Fruit fly (Drosophila melanogaster) whole organism, adult: ENCODE data around the gene CG9806.
A peak's percentile ranks its signal among the peaks of the same experiment; 100 is the strongest.

Source experiments
- CG11617 ChIP-seq: fragments of 200-800 bp; sonication (Bioruptor generic); optimal IDR thresholded peaks from 2 replicates; lab custom pipeline; 2017; ENCODE audit warnings: mild to moderate bottlenecking, missing biosample characterization, missing genetic modification reagents, missing genetic modification characterization
- CG12768 ChIP-seq: fragments of 200-800 bp; sonication (Bioruptor generic); optimal IDR thresholded peaks from 2 replicates; lab custom pipeline; 2017; ENCODE audit warnings: missing biosample characterization, missing genetic modification characterization, mild to moderate bottlenecking, moderate library complexity, missing genetic modification reagents
- CG14711 ChIP-seq: fragments of 200-800 bp; sonication (Bioruptor generic); optimal IDR thresholded peaks from 2 replicates; lab custom pipeline; 2018; ENCODE audit warnings: missing biosample characterization, mild to moderate bottlenecking, missing genetic modification characterization, moderate library complexity
- CG1620 ChIP-seq: fragments of 200-800 bp; sonication (Bioruptor generic); optimal IDR thresholded peaks from 2 replicates; lab custom pipeline; 2016; ENCODE audit warnings: missing biosample characterization, missing genetic modification characterization
- CG33017 ChIP-seq: fragments of 200-800 bp; sonication (Bioruptor generic); optimal IDR thresholded peaks from 2 replicates; lab custom pipeline; 2018; ENCODE audit warnings: missing biosample characterization, mild to moderate bottlenecking, missing genetic modification characterization, moderate library complexity
- CG5204 ChIP-seq: fragments of 200-800 bp; sonication (Bioruptor generic); optimal IDR thresholded peaks from 2 replicates; lab custom pipeline; 2016; ENCODE audit warnings: missing biosample characterization, missing genetic modification characterization
- CG7045 ChIP-seq: fragments of 200-800 bp; sonication (Bioruptor generic); optimal IDR thresholded peaks from 2 replicates; lab custom pipeline; 2017; ENCODE audit warnings: missing biosample characterization, mild to moderate bottlenecking, missing genetic modification characterization
- CG7101 ChIP-seq: fragments of 200-800 bp; sonication (Bioruptor generic); optimal IDR thresholded peaks from 2 replicates; lab custom pipeline; 2018; ENCODE audit warnings: missing biosample characterization, mild to moderate bottlenecking, missing genetic modification characterization, moderate library complexity
- Clk ChIP-seq: fragments of 200-800 bp; sonication (Bioruptor generic); optimal IDR thresholded peaks from 2 replicates; lab custom pipeline; 2017; ENCODE audit warnings: missing biosample characterization, missing genetic modification characterization
- Crg-1 ChIP-seq: fragments of 200-800 bp; sonication (Bioruptor generic); optimal IDR thresholded peaks from 2 replicates; lab custom pipeline; 2016; ENCODE audit warnings: missing biosample characterization, missing genetic modification characterization
- Hr96 ChIP-seq: fragments of 200-800 bp; sonication (Bioruptor generic); optimal IDR thresholded peaks from 2 replicates; lab custom pipeline; 2016; ENCODE audit warnings: missing biosample characterization, missing genetic modification characterization
- Mnt ChIP-seq: fragments of 200-800 bp; sonication (Bioruptor generic); optimal IDR thresholded peaks from 2 replicates; lab custom pipeline; 2016; ENCODE audit warnings: missing biosample characterization, mild to moderate bottlenecking, missing genetic modification characterization
- bab1 ChIP-seq: fragments of 200-800 bp; sonication (Bioruptor generic); optimal IDR thresholded peaks from 3 replicates; lab custom pipeline; 2019; ENCODE audit warnings: missing biosample characterization, mild to moderate bottlenecking, missing genetic modification characterization, moderate library complexity
- cic ChIP-seq: fragments of 200-800 bp; sonication (Bioruptor generic); optimal IDR thresholded peaks from 2 replicates; lab custom pipeline; 2017; ENCODE audit warnings: missing biosample characterization, mild to moderate bottlenecking, missing genetic modification characterization, moderate library complexity
- cnc ChIP-seq, 2 experiments: fragments of >200 bp; optimal IDR thresholded peaks; 2 replicates each; lab custom pipeline; 2017
- kay ChIP-seq: fragments of 200-800 bp; sonication (Bioruptor generic); peaks from one replicate; lab custom pipeline; 2016; ENCODE audit warnings: missing biosample characterization, missing genetic modification characterization, borderline replicate concordance
- ovo ChIP-seq: fragments of 200-800 bp; sonication (Bioruptor generic); optimal IDR thresholded peaks from 2 replicates; lab custom pipeline; 2016; ENCODE audit warnings: missing biosample characterization, missing genetic modification characterization
- pad ChIP-seq: fragments of 200-800 bp; sonication (Bioruptor generic); optimal IDR thresholded peaks from 3 replicates; lab custom pipeline; 2017; ENCODE audit warnings: missing biosample characterization, missing genetic modification characterization, mild to moderate bottlenecking, moderate library complexity, missing genetic modification reagents
- tj ChIP-seq: fragments of 200-800 bp; sonication (Bioruptor generic); optimal IDR thresholded peaks from 3 replicates; lab custom pipeline; 2017; ENCODE audit warnings: missing biosample characterization, mild to moderate bottlenecking, missing genetic modification characterization, moderate library complexity
- toe ChIP-seq: fragments of 200-800 bp; sonication (Bioruptor generic); optimal IDR thresholded peaks from 2 replicates; lab custom pipeline; 2016; ENCODE audit warnings: missing biosample characterization, missing genetic modification characterization

CG9806 gene

DNA sequence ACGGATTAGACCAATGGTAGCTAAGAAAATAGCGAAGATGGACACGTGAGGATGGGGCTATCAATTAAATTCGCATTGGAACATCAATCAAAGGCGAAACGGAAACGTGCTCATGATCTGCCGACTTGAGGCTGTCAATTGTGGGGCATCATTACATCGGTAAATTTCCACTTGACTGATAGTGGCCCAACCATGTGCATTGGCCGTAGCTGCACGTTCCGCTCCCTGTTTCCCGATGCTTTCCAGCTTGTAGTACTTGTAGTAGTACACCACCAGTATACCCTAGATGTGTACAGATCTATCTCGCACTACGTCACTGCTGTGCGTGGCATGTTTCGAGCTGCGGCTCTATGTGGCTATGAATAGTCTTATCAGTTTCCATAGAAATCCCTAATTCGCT is 27.6 kb downstream of the CG9806 start:
- TF ChIP-seq Hr96 (GFP tag; lab: Kevin White, UChicago) (no peak), Mnt (GFP tag; lab: Kevin White, UChicago) (peak; percentile 2)

DNA sequence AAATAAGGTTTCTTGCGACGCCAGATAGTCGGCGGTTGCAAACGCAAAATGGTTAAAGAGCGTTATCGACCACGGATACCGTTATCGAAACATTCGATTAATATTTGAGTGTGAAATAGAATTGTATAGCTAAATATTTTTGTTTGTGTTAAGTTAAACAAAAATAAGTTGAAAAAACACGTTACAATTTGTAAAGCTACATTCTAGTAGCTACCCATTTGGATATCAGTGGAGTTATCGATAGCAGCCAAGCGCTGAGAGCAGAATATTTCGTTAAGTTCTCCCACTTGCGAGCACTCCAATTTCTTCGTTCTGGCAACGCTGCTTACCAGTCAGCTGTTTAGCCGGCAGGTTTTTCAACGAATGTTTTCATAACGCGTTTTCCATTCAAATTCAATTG is 31.1 kb downstream of the CG9806 start, which contains the start of the genes Hmr and CG2124:
Gene Hmr (minus strand): TSS at position 43 of the 400 bp plus-strand sequence.
Gene CG2124 (plus strand): TSS at position 310 of the 400 bp plus-strand sequence.
- peak; percentile 48 for TF ChIP-seq bab1 (GFP tag; lab: Kevin White, UChicago)
- peak; percentile 8 for TF ChIP-seq CG14711 (tag; lab: Kevin White, UChicago)
- TF ChIP-seq CG1620: no peak

DNA sequence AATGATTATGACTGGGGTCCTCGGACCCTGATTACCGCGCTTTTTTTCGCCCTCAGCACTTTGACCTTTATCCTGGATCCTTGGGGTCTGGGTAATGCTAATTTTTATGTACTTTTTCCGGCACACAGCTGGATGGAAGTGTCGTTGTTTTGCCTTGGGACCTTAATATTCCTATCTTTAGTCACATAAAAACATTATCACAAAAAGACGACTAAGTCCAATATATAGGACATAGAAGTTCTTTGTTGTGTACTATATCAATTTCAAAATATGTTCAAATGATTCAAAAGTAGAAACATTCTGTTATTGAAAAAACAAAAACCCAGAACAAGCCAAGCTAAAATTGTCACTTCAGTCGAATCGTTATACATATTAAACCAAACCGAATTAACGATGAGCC is 38.1 kb downstream of the CG9806 start, which contains the start of gene Rab9D:
Gene Rab9D (plus strand): TSS at position 301 of the 400 bp plus-strand sequence.
- TF ChIP-seq CG33017 (tag; lab: Kevin White, UChicago): no peak
- TF ChIP-seq CG12768: no peak
- TF ChIP-seq pad: no peak
- TF ChIP-seq bab1 (GFP tag; lab: Kevin White, UChicago): no peak
- TF ChIP-seq Hr96 (GFP tag; lab: Kevin White, UChicago): no peak
- TF ChIP-seq tj (GFP tag; lab: Kevin White, UChicago): no peak
- no peak for TF ChIP-seq cic (GFP tag; lab: Kevin White, UChicago)
- no peak for TF ChIP-seq CG7045
- no peak for TF ChIP-seq Crg-1 (GFP tag; lab: Kevin White, UChicago)
- no peak for TF ChIP-seq cnc (optimal IDR thresholded peaks at IDR 0.05; lab: Kevin White, UChicago)
- TF ChIP-seq ovo: no peak
- TF ChIP-seq CG14711 (tag; lab: Kevin White, UChicago): no peak
- TF ChIP-seq CG7101 (tag; lab: Kevin White, UChicago): no peak

DNA sequence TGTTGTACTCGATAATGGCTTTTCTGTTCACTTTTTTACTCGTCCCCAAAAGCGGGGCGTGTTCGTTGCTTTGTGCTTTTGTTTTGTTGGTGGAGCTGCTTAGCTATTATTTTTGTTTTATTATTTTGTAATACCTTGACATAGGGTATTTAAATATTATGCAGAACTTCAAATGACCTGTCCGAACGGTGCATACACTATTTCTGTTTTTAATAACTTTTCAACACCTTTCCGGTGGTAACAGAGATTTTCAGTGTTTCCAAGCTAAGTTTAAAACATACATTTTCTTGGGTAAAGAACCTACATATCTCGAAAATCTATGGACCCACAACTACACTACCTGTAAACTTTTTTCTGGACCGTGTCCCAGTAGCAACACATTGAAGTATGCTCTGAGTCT is 39.5 kb downstream of the CG9806 start:
- TF ChIP-seq Mnt (GFP tag; lab: Kevin White, UChicago) (no peak), Crg-1 (GFP tag; lab: Kevin White, UChicago) (no peak), CG7101 (tag; lab: Kevin White, UChicago) (peak; percentile 24), Hr96 (GFP tag; lab: Kevin White, UChicago) (no peak), bab1 (GFP tag; lab: Kevin White, UChicago) (peak; percentile 95), CG7045 (no peak), cic (GFP tag; lab: Kevin White, UChicago) (no peak), CG14711 (tag; lab: Kevin White, UChicago) (peak; percentile 63), CG11617 (GFP tag; lab: Kevin White, UChicago) (no peak), pad (peak; percentile 7), tj (GFP tag; lab: Kevin White, UChicago) (no peak), Clk (no peak)

DNA sequence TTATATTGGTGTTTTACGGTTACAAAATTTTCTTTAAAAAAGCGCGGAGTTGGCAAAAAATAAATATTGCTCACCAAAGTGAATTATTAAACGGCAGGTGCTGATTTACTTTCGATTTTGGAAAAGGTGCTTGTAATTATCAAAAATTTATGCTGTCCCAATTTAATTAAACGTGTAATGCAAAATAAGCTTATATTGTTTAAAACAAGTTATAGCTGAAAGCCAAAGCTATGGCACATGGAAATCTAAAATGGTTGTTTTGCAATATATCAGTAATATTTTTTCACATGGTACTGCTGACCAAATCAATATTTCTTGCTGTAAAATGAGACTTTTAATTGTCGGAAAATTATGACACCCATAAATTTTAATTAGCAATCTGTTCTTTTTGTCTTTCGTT is 40.7 kb downstream of the CG9806 start:
- TF ChIP-seq CG1620: no peak
- no peak for TF ChIP-seq pad
- TF ChIP-seq CG12768: no peak
- peak; percentile 96 for TF ChIP-seq tj (GFP tag; lab: Kevin White, UChicago)
- no peak for TF ChIP-seq bab1 (GFP tag; lab: Kevin White, UChicago)

DNA sequence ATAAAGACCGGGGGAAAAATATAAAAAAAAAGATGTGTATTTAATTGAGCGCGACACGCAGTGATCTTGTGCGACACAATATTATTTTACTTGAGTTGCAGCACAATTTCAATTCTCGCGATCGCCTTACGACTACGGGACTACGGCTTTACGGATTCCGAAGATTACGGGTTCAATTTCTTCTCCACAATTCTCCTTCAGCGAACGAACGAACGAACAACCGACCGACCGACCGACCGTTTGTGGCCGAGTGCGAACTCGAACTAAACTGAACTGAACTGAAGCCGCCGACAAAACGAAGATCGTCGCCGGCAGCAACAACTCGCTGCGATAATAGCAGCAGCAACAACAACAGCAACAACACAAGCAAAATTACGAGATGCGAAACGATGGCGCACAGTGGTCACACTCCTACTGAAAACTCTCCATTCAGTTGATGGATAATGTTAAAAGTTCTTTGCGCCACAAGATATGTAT is 41.7 kb downstream of the CG9806 start, which contains the start of gene spri:
Gene spri (minus strand): TSS at position 265 of the 477 bp plus-strand sequence.
- TF ChIP-seq cnc (optimal IDR thresholded peaks at IDR 0.05; lab: Kevin White, UChicago) (no peak), CG33017 (tag; lab: Kevin White, UChicago) (no peak), tj (GFP tag; lab: Kevin White, UChicago) (peak; percentile 68), CG5204 (GFP tag; lab: Kevin White, UChicago) (no peak), CG14711 (tag; lab: Kevin White, UChicago) (no peak), bab1 (GFP tag; lab: Kevin White, UChicago) (peak; percentile 32), Hr96 (GFP tag; lab: Kevin White, UChicago) (peak; percentile 36), CG7045 (no peak), cic (GFP tag; lab: Kevin White, UChicago) (peak; percentile 43), Mnt (GFP tag; lab: Kevin White, UChicago) (peak; percentile 43), Clk (no peak), CG1620 (no peak), Crg-1 (GFP tag; lab: Kevin White, UChicago) (no peak), pad (peak; percentile 88), ovo (peak; percentile 43), CG12768 (no peak), CG11617 (GFP tag; lab: Kevin White, UChicago) (no peak), kay (peak; percentile 78), CG7101 (tag; lab: Kevin White, UChicago) (no peak), toe (GFP tag; lab: Kevin White, UChicago) (no peak)

DNA sequence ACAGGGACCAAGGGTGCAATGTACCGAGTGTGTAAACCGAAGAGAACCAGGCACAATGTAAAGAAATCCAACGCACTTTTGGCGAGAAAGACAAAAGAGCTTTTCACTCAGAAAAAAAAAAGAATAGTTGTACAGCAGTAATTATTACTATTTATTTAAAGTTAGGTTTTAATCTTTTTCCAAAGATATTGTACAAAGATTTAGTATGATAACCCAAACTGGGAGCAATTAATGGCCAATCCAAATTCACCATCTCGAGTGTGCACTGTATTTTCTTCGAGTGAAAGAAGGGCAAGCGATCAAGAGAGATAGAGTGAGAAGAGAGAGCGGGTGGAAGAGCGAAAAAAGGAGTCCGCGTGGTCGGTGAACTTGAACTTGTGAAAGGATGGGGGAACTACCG is 42.5 kb downstream of the CG9806 start:
- TF ChIP-seq bab1 (GFP tag; lab: Kevin White, UChicago): peak; percentile 75
- TF ChIP-seq kay: no peak

DNA sequence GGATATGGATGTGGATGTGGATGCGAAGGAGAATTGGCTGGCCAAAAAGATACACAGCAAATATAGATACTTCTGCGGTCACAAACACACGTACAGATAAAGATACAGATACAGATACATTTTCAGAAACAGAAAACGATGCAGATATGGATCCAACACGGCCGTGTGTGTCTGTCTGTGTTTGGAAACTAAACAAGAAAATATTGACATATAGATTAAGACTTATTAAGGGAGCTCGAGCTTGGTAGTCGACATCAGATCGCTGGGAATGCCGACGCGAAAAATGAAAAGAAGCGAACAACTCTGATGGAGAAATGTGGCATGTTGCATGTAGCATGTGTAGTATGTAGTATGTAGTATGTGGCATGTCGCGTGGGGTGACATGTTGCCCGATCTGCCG is 44.8 kb downstream of the CG9806 start:
- TF ChIP-seq CG11617 (GFP tag; lab: Kevin White, UChicago) (no peak), Clk (no peak), Crg-1 (GFP tag; lab: Kevin White, UChicago) (no peak), kay (no peak), bab1 (GFP tag; lab: Kevin White, UChicago) (no peak), CG1620 (no peak), cnc (optimal IDR thresholded peaks at IDR 0.05; lab: Kevin White, UChicago) (no peak), Hr96 (GFP tag; lab: Kevin White, UChicago) (no peak), ovo (no peak), toe (GFP tag; lab: Kevin White, UChicago) (no peak), Mnt (GFP tag; lab: Kevin White, UChicago) (no peak), CG5204 (GFP tag; lab: Kevin White, UChicago) (no peak), CG7101 (tag; lab: Kevin White, UChicago) (no peak)
